Worm (Caenorhabditis elegans) whole organism, L2 larva: ENCODE measurements around the gene col-179.

Source experiments
- C34F6.9 ChIP-seq: fragments of 150-350 bp; optimal IDR thresholded peaks from 2 replicates; lab custom pipeline; 2014; ENCODE audit warnings: missing biosample characterization, missing genetic modification characterization
- F13H6.1 ChIP-seq: sonication (generic microtip); optimal IDR thresholded peaks from 2 replicates; lab custom pipeline; 2016; ENCODE audit warnings: missing genetic modification characterization, missing compliant biosample characterization
- alr-1 ChIP-seq: fragments of 150-350 bp; optimal IDR thresholded peaks from 2 replicates; lab custom pipeline; 2014; ENCODE audit warnings: missing biosample characterization, missing genetic modification characterization
- aly-2 ChIP-seq: fragments of 150-350 bp; optimal IDR thresholded peaks from 2 replicates; lab custom pipeline; 2014; ENCODE audit warnings: missing biosample characterization, missing genetic modification characterization
- ama-1 ChIP-seq: fragments of 150-350 bp; optimal IDR thresholded peaks from 2 replicates; lab custom pipeline; 2018; ENCODE audit warnings: inconsistent platforms
- blmp-1 ChIP-seq: sonication (generic microtip); optimal IDR thresholded peaks from 2 replicates; lab custom pipeline; 2017; ENCODE audit warnings: missing genetic modification characterization, mild to moderate bottlenecking, missing compliant biosample characterization, antibody characterized with exemption, moderate library complexity; ENCODE audit not compliant: insufficient read depth
- ceh-16 ChIP-seq: fragments of 150-350 bp; optimal IDR thresholded peaks from 2 replicates; lab custom pipeline; 2014; ENCODE audit warnings: missing biosample characterization, missing genetic modification characterization
- ceh-82 ChIP-seq: fragments of 150-350 bp; optimal IDR thresholded peaks from 2 replicates; lab custom pipeline; 2014; ENCODE audit warnings: missing biosample characterization, missing genetic modification characterization
- crh-2 ChIP-seq: sonication (generic microtip); optimal IDR thresholded peaks from 2 replicates; lab custom pipeline; 2017; ENCODE audit warnings: missing biosample characterization, missing genetic modification characterization
- dmd-4 ChIP-seq: sonication (generic microtip); optimal IDR thresholded peaks from 2 replicates; lab custom pipeline; 2017; ENCODE audit warnings: missing biosample characterization, missing genetic modification characterization
- egl-27 ChIP-seq: sonication (generic microtip); optimal IDR thresholded peaks from 3 replicates; lab custom pipeline; 2017; ENCODE audit warnings: missing biosample characterization, missing genetic modification reagents, missing genetic modification characterization
- elt-1 ChIP-seq: fragments of 150-350 bp; optimal IDR thresholded peaks from 2 replicates; lab custom pipeline; 2014; ENCODE audit warnings: missing biosample characterization, missing genetic modification characterization
- elt-3 ChIP-seq: sonication (generic microtip); optimal IDR thresholded peaks from 2 replicates; lab custom pipeline; 2017; ENCODE audit warnings: missing biosample characterization, missing genetic modification characterization
- lin-11 ChIP-seq: fragments of 150-350 bp; sonication (generic microtip); optimal IDR thresholded peaks from 2 replicates; lab custom pipeline; 2014; ENCODE audit warnings: missing biosample characterization, missing genetic modification characterization, inconsistent platforms, mixed read lengths
- lin-13 ChIP-seq: fragments of 150-350 bp; optimal IDR thresholded peaks from 2 replicates; lab custom pipeline; 2014; ENCODE audit warnings: missing biosample characterization, missing genetic modification reagents, missing genetic modification characterization
- lsy-2 ChIP-seq, 2 experiments: fragments of 150-350 bp in 1 of 2; sonication (generic microtip) in 1 of 2; optimal IDR thresholded peaks; 2 replicates each; lab custom pipeline; 2014 to 2017; ENCODE audit warnings: missing biosample characterization in 2 of 2, missing genetic modification characterization in 2 of 2
- mab-5 ChIP-seq: fragments of 150-350 bp; optimal IDR thresholded peaks from 2 replicates; lab custom pipeline; 2014; ENCODE audit warnings: missing biosample characterization, missing genetic modification characterization
- mbf-1 ChIP-seq: sonication (generic microtip); optimal IDR thresholded peaks from 2 replicates; lab custom pipeline; 2017; ENCODE audit warnings: missing biosample characterization, missing genetic modification characterization
- mdl-1 ChIP-seq, 2 experiments: fragments of 150-350 bp in 1 of 2; sonication (generic microtip) in 1 of 2; optimal IDR thresholded peaks; 2 replicates each; lab custom pipeline; 2017; ENCODE audit warnings: missing biosample characterization in 2 of 2, missing genetic modification characterization in 2 of 2
- nhr-10 ChIP-seq: sonication (generic microtip); optimal IDR thresholded peaks from 2 replicates; lab custom pipeline; 2017; ENCODE audit warnings: missing biosample characterization, missing genetic modification characterization
- nhr-11 ChIP-seq: fragments of 150-350 bp; optimal IDR thresholded peaks from 2 replicates; lab custom pipeline; 2014; ENCODE audit warnings: missing biosample characterization, missing genetic modification characterization
- nhr-12 ChIP-seq: fragments of 150-350 bp; optimal IDR thresholded peaks from 2 replicates; lab custom pipeline; 2014; ENCODE audit warnings: missing biosample characterization, missing genetic modification characterization
- nhr-129 ChIP-seq: fragments of 150-350 bp; optimal IDR thresholded peaks from 2 replicates; lab custom pipeline; 2014; ENCODE audit warnings: missing biosample characterization, missing genetic modification characterization
- nhr-23 ChIP-seq: fragments of 150-350 bp; optimal IDR thresholded peaks from 2 replicates; lab custom pipeline; 2014; ENCODE audit warnings: missing biosample characterization, missing genetic modification reagents, missing genetic modification characterization
- nhr-237 ChIP-seq: fragments of 150-350 bp; optimal IDR thresholded peaks from 2 replicates; lab custom pipeline; 2014; ENCODE audit warnings: missing biosample characterization, missing genetic modification characterization
- nhr-25 ChIP-seq: fragments of 150-350 bp; sonication (generic microtip); optimal IDR thresholded peaks from 3 replicates; lab custom pipeline; 2014; ENCODE audit warnings: missing biosample characterization, missing genetic modification characterization
- nhr-6 ChIP-seq: fragments of 150-350 bp; optimal IDR thresholded peaks from 2 replicates; lab custom pipeline; 2014; ENCODE audit warnings: missing biosample characterization, missing genetic modification characterization
- skn-1 ChIP-seq: sonication (generic microtip); optimal IDR thresholded peaks from 2 replicates; lab custom pipeline; 2017; ENCODE audit warnings: missing biosample characterization, missing genetic modification characterization
- sma-3 ChIP-seq: sonication (generic microtip); optimal IDR thresholded peaks from 2 replicates; lab custom pipeline; 2016; ENCODE audit warnings: missing genetic modification reagents, missing genetic modification characterization, missing compliant biosample characterization
- sma-9 ChIP-seq, 2 experiments: fragments of 150-350 bp in 1 of 2; sonication (generic microtip) in 1 of 2; optimal IDR thresholded peaks; 2 replicates each; lab custom pipeline; 2014 to 2016; ENCODE audit warnings: missing genetic modification characterization in 2 of 2, mild to moderate bottlenecking in 1 of 2, missing biosample characterization in 1 of 2, missing compliant biosample characterization in 1 of 2, missing genetic modification reagents in 1 of 2, moderate library complexity in 1 of 2
- unc-39 ChIP-seq: fragments of 150-350 bp; optimal IDR thresholded peaks from 2 replicates; lab custom pipeline; 2014; ENCODE audit warnings: missing biosample characterization, missing genetic modification characterization
- unc-55 ChIP-seq: fragments of 150-350 bp; sonication (generic microtip); optimal IDR thresholded peaks from 3 replicates; lab custom pipeline; 2014; ENCODE audit warnings: missing biosample characterization, missing genetic modification reagents, missing genetic modification characterization
- zag-1 ChIP-seq: fragments of 150-350 bp; optimal IDR thresholded peaks from 2 replicates; lab custom pipeline; 2014; ENCODE audit warnings: missing biosample characterization, missing genetic modification characterization
- ztf-1 ChIP-seq: fragments of 200-800 bp; sonication (Bioruptor generic); conservative IDR thresholded peaks from 2 replicates; pipeline ENCODE4 v1.3.6; 2022; ENCODE audit warnings: missing genetic modification characterization, missing compliant biosample characterization
- ztf-11 ChIP-seq: sonication (generic microtip); optimal IDR thresholded peaks from 2 replicates; lab custom pipeline; 2017; ENCODE audit warnings: missing biosample characterization, missing genetic modification characterization
- ztf-4 ChIP-seq: fragments of 150-350 bp; optimal IDR thresholded peaks from 2 replicates; lab custom pipeline; 2014; ENCODE audit warnings: missing biosample characterization, missing genetic modification characterization

col-179 gene

ce11 chrX:11201165-11201564 lies at the start of gene col-179:
col-179 (plus strand) TSS chrX:11201465.
- TF ChIP-seq lin-13 (GFP tag; lab: Kevin White, UChicago), result no peak
- TF ChIP-seq dmd-4, result no peak
- TF ChIP-seq mab-5 (tag; lab: Kevin White, UChicago), result no peak
- TF ChIP-seq zag-1 (tag; lab: Kevin White, UChicago), result no peak
- no peak for TF ChIP-seq nhr-6

- TF ChIP-seq alr-1 (tag; lab: Kevin White, UChicago) (no peak), ceh-16 (tag; lab: Kevin White, UChicago) (no peak), skn-1 (tag; lab: Kevin White, UChicago) (no peak), nhr-12 (tag; lab: Kevin White, UChicago) (no peak), unc-39 (tag; lab: Kevin White, UChicago) (no peak), blmp-1 (tag; lab: Kevin White, UChicago) (no peak), nhr-23 (tag; lab: Kevin White, UChicago) (no peak), elt-1 (tag; lab: Kevin White, UChicago) (no peak), lin-13 (GFP tag; lab: Kevin White, UChicago) (no peak), mdl-1 (tag; optimal IDR thresholded peaks at IDR 0.05; lab: Kevin White, UChicago) (no peak), zag-1 (tag; lab: Kevin White, UChicago) (no peak), nhr-11 (tag; lab: Kevin White, UChicago) (no peak)
- TF ChIP-seq, all 48 proteins: peak for 0
Observed at ce11 chrX:11151494-11151893, 49.8 kb upstream of the col-179 start.

- TF ChIP-seq sma-9 (GFP tag; optimal IDR thresholded peaks at IDR 0.05; lab: Kevin White, UChicago) (no peak), sma-9 (tag; optimal IDR thresholded peaks at IDR 0.05; lab: Kevin White, UChicago) (no peak), lin-11 (tag; lab: Kevin White, UChicago) (no peak), nhr-10 (tag; lab: Kevin White, UChicago) (no peak), F13H6.1 (tag; lab: Kevin White, UChicago) (no peak), dmd-4 (no peak)
Observed at ce11 chrX:11152720-11153119, 48.5 kb upstream of the col-179 start, which contains the start of the genes C05C9.3 and C05C9.2. C05C9.3 (minus strand) TSS chrX:11152820. C05C9.2 (plus strand) TSS chrX:11153065.

- no peak for TF ChIP-seq blmp-1 (tag; lab: Kevin White, UChicago)
- no peak for TF ChIP-seq F13H6.1 (tag; lab: Kevin White, UChicago)
- TF ChIP-seq alr-1 (tag; lab: Kevin White, UChicago), result no peak
- no peak for TF ChIP-seq mab-5 (tag; lab: Kevin White, UChicago)
- no peak for TF ChIP-seq ceh-82
- TF ChIP-seq sma-3, result no peak
- no peak for TF ChIP-seq ztf-4 (tag; lab: Kevin White, UChicago)
- no peak for TF ChIP-seq sma-9 (GFP tag; optimal IDR thresholded peaks at IDR 0.05; lab: Kevin White, UChicago)
- no peak for TF ChIP-seq sma-9 (tag; optimal IDR thresholded peaks at IDR 0.05; lab: Kevin White, UChicago)
- no peak for TF ChIP-seq mbf-1 (tag; lab: Kevin White, UChicago)
- no peak for TF ChIP-seq zag-1 (tag; lab: Kevin White, UChicago)
- TF ChIP-seq nhr-12 (tag; lab: Kevin White, UChicago), result no peak
- TF ChIP-seq egl-27 (tag; lab: Kevin White, UChicago), result no peak
- no peak for TF ChIP-seq nhr-129 (tag; lab: Kevin White, UChicago)
- no peak for TF ChIP-seq unc-55 (GFP tag; lab: Kevin White, UChicago)
- no peak for TF ChIP-seq nhr-25 (tag; lab: Kevin White, UChicago)
- no peak for TF ChIP-seq aly-2
- TF ChIP-seq lin-11 (tag; lab: Kevin White, UChicago), result no peak
- no peak for TF ChIP-seq ztf-11 (tag; lab: Kevin White, UChicago)
- TF ChIP-seq, all 48 proteins: peak for 0
Observed at ce11 chrX:11160537-11160936, 40.7 kb upstream of the col-179 start, which contains the start of gene C05C9.1. C05C9.1 (plus strand) TSS chrX:11160837.

- no peak for TF ChIP-seq lsy-2 (tag; optimal IDR thresholded peaks at IDR 0.05; lab: Kevin White, UChicago)
- no peak for TF ChIP-seq elt-3 (tag; lab: Kevin White, UChicago)
- no peak for TF ChIP-seq sma-3
- no peak for TF ChIP-seq nhr-237 (tag; lab: Kevin White, UChicago)
- no peak for TF ChIP-seq mbf-1 (tag; lab: Kevin White, UChicago)
- no peak for TF ChIP-seq lin-11 (tag; lab: Kevin White, UChicago)
- TF ChIP-seq lin-13 (GFP tag; lab: Kevin White, UChicago), result no peak
- TF ChIP-seq ztf-1, result no peak
- TF ChIP-seq mab-5 (tag; lab: Kevin White, UChicago), result no peak
- no peak for TF ChIP-seq nhr-23 (tag; lab: Kevin White, UChicago)
- no peak for TF ChIP-seq ama-1 (lab: Kevin White, UChicago)
- no peak for TF ChIP-seq C34F6.9 (tag; lab: Kevin White, UChicago)
- no peak for TF ChIP-seq crh-2 (tag; lab: Kevin White, UChicago)
- TF ChIP-seq nhr-10 (tag; lab: Kevin White, UChicago), result no peak
- TF ChIP-seq zag-1 (tag; lab: Kevin White, UChicago), result no peak
Observed at ce11 chrX:11162778-11163584, 38.3 kb upstream of the col-179 start.
